Fruit fly (Drosophila melanogaster) whole organism, embryonic: ENCODE results near the gene arm.

Experiments used
- Aef1 ChIP-seq: fragments of 200-800 bp; sonication (Bioruptor generic); IDR thresholded peaks from 3 replicates; pipeline ENCODE4 v1.3.6; 2022; ENCODE audit warnings: missing biosample characterization, missing genetic modification characterization
- CG11723 ChIP-seq: fragments of 200-800 bp; sonication (Bioruptor generic); optimal IDR thresholded peaks from 2 replicates; lab custom pipeline; 2017; ENCODE audit warnings: missing biosample characterization, mild to moderate bottlenecking, missing genetic modification characterization
- CG2120 ChIP-seq: fragments of 200-800 bp; sonication (Bioruptor generic); optimal IDR thresholded peaks from 3 replicates; lab custom pipeline; 2016; ENCODE audit warnings: missing biosample characterization, missing genetic modification characterization
- CG8281 ChIP-seq: fragments of 200-800 bp; sonication (Bioruptor generic); optimal IDR thresholded peaks from 2 replicates; lab custom pipeline; 2018; ENCODE audit warnings: missing biosample characterization, mild to moderate bottlenecking, missing genetic modification characterization, moderate library complexity
- CG8388 ChIP-seq: fragments of 200-800 bp; sonication (Bioruptor generic); optimal IDR thresholded peaks from 2 replicates; lab custom pipeline; 2019; ENCODE audit warnings: missing biosample characterization, mild to moderate bottlenecking, missing genetic modification characterization, moderate library complexity
- CG9437 ChIP-seq: fragments of 200-800 bp; sonication (Bioruptor generic); optimal IDR thresholded peaks from 2 replicates; lab custom pipeline; 2018; ENCODE audit warnings: missing biosample characterization, mild to moderate bottlenecking, missing genetic modification characterization
- CHES-1-like ChIP-seq: fragments of 200-800 bp; sonication (Bioruptor generic); optimal IDR thresholded peaks from 2 replicates; lab custom pipeline; 2016; ENCODE audit warnings: missing biosample characterization, missing genetic modification characterization
- Nf-YC ChIP-seq: fragments of 200-800 bp; optimal IDR thresholded peaks from 3 replicates; lab custom pipeline; 2019; ENCODE audit warnings: missing biosample characterization, mild to moderate bottlenecking, missing genetic modification characterization, moderate library complexity
- Pdp1 ChIP-seq, 2 experiments: fragments of 200-800 bp; sonication (Bioruptor generic); optimal IDR thresholded peaks; 3 replicates each; lab custom pipeline; 2016; ENCODE audit warnings: missing biosample characterization in 2 of 2, missing genetic modification characterization in 2 of 2, mild to moderate bottlenecking in 1 of 2, moderate library complexity in 1 of 2
- amos ChIP-seq: fragments of 200-800 bp; sonication (Bioruptor generic); IDR thresholded peaks from 2 replicates; pipeline ENCODE4 v1.3.6; 2022; ENCODE audit warnings: missing biosample characterization, missing genetic modification characterization; ENCODE audit not compliant: partially characterized antibody
- eyg ChIP-seq: fragments of 200-800 bp; sonication (Bioruptor generic); optimal IDR thresholded peaks from 3 replicates; lab custom pipeline; 2016; ENCODE audit warnings: missing biosample characterization, missing genetic modification characterization
- lov ChIP-seq, 2 experiments: fragments of 200-800 bp in 1 of 2; fragments of >200 bp in 1 of 2; sonication (Bioruptor generic) in 1 of 2; IDR thresholded peaks in 1 of 2; optimal IDR thresholded peaks in 1 of 2; 2 replicates in 1 of 2; 3 replicates in 1 of 2; pipeline versions ENCODE4 v1.3.6 to Lab custom; 2017 to 2022; ENCODE audit warnings: missing biosample characterization in 1 of 2, missing genetic modification characterization in 1 of 2
- psq ChIP-seq: fragments of 200-800 bp; sonication (Bioruptor generic); optimal IDR thresholded peaks from 2 replicates; lab custom pipeline; 2017; ENCODE audit warnings: missing biosample characterization, missing genetic modification characterization
- stc ChIP-seq: fragments of 200-800 bp; sonication (Bioruptor generic); IDR thresholded peaks from 2 replicates; pipeline ENCODE4 v1.3.6; 2022; ENCODE audit warnings: missing biosample characterization, missing genetic modification characterization

DNA sequence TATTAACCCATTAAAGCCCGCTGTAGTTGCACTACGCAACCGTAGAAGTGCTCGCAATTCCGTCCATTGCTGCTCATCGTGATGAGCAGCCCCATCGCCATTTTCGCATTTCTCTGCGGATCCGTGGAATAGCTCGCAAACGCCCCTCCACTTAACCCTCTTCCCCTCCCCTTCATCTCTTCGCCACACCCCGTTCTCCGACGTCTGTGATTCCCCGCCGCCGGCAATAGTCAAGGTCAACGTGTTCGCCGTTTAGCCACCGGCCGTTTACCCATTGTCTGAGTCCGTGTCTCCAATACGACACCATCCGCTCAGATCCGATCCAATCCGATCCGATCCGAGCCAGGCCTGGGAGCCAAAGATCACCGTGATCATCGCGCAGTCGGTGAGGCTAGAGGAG, 54.1 kb downstream of the arm start:
- TF ChIP-seq CG9437 (GFP tag; lab: Kevin White, UChicago) (no peak), CG11723 (GFP tag; lab: Kevin White, UChicago) (no peak), lov (optimal IDR thresholded peaks at IDR 0.05; lab: Kevin White, UChicago) (no peak), lov (GFP tag; IDR thresholded peaks at IDR 0.05; lab: Robert Waterston, UW) (no peak), CHES-1-like (GFP tag; lab: Kevin White, UChicago) (no peak), Aef1 (no peak), Pdp1 (GFP tag; optimal IDR thresholded peaks at IDR 0.05; lab: Kevin White, UChicago) (no peak), CG8388 (GFP tag; lab: Kevin White, UChicago) (no peak), amos (no peak), Nf-YC (no peak), psq (no peak), CG2120 (GFP tag; lab: Kevin White, UChicago) (no peak), CG8281 (no peak), eyg (GFP tag; lab: Kevin White, UChicago) (no peak), stc (GFP tag; lab: Robert Waterston, UW) (no peak)
